Worm (Caenorhabditis elegans): ENCODE results near the gene F38A5.8.
"Not testable (repeated sequence)": the region's sequence is repeated elsewhere in the genome, so short reads cannot be mapped to it uniquely, and the experiment has no call there.

DNA sequence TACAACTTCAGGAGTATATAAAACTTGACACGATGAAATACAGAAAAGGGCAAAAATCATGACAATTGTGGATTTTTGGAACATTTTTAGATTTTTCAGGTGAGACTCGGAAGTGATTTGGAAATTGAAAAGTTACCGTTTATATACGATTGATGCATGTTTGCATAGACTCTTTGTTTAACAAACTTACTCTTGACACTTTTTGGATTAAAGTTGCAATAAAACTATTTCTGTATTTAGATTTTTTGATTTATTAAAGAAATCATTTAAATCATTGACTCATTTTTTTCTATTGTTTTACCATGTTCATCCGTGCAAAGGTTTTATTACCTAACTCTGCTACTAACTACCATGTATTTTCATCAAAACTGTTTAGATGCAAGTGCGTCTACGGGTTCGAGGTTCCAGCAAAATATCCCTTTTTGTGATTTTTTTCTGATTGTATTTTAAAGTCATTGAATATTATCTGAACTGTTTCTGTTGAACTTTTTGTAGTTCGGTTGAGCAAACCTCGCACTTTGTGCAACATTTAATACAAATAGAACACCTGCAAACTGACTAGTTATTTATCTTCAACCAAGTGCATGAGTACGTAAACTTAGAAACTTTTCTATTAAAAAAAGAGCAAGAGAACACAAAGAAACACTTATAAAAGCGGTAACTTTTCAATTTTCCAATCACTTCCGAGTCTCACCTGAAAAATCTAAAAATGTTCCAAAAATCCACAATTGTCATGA lies 8.4 kb upstream of the F38A5.8 start, which contains the start of the genes nspb-1 and nspb-2:
- TF ChIP-seq dao-5, W03F9.2, him-1 (tag; optimal IDR thresholded peaks at IDR 0.05): not testable (repeated sequence)

All from whole organism, L4/young adult.